Fruit fly (Drosophila melanogaster) whole organism, embryonic: ENCODE results near the gene CG32939.
A peak's percentile ranks its signal among the peaks of the same experiment; 100 is the strongest.

ENCODE experiments used
- ATbp ChIP-seq: fragments of 200-800 bp; sonication (Bioruptor generic); optimal IDR thresholded peaks from 2 replicates; lab custom pipeline; 2017; ENCODE audit warnings: missing biosample characterization, mild to moderate bottlenecking, missing genetic modification characterization, missing genetic modification reagents
- Atf6 ChIP-seq: fragments of 200-800 bp; sonication (Bioruptor generic); IDR thresholded peaks from 2 replicates; pipeline ENCODE4 v1.3.6; 2022; ENCODE audit warnings: missing biosample characterization, missing genetic modification characterization
- CG10209 ChIP-seq: fragments of 200-800 bp; sonication (Bioruptor generic); optimal IDR thresholded peaks from 3 replicates; lab custom pipeline; 2017; ENCODE audit warnings: missing biosample characterization, mild to moderate bottlenecking, missing genetic modification characterization, missing genetic modification reagents
- CG10462 ChIP-seq: fragments of 200-800 bp; sonication (Bioruptor generic); optimal IDR thresholded peaks from 2 replicates; lab custom pipeline; 2016; ENCODE audit warnings: missing biosample characterization, missing genetic modification characterization
- CG11093 ChIP-seq: fragments of 200-800 bp; sonication (Bioruptor generic); IDR thresholded peaks from 3 replicates; pipeline ENCODE4 v1.3.6; 2022; ENCODE audit warnings: missing biosample characterization, missing genetic modification characterization
- CG12942 ChIP-seq: fragments of 200-800 bp; sonication (Bioruptor generic); optimal IDR thresholded peaks from 3 replicates; lab custom pipeline; 2016; ENCODE audit warnings: missing biosample characterization, missing genetic modification characterization
- CG15479 ChIP-seq: fragments of 200-800 bp; sonication (Bioruptor generic); optimal IDR thresholded peaks from 3 replicates; lab custom pipeline; 2019; ENCODE audit warnings: missing biosample characterization, mild to moderate bottlenecking, missing genetic modification characterization, moderate library complexity
- CG15514 ChIP-seq: fragments of 200-800 bp; sonication (Bioruptor generic); optimal IDR thresholded peaks from 3 replicates; lab custom pipeline; 2017; ENCODE audit warnings: missing biosample characterization, missing genetic modification characterization, mild to moderate bottlenecking, moderate library complexity, missing genetic modification reagents
- CG1603 ChIP-seq: fragments of 200-800 bp; sonication (Bioruptor generic); optimal IDR thresholded peaks from 2 replicates; lab custom pipeline; 2019; ENCODE audit warnings: missing biosample characterization, mild to moderate bottlenecking, missing genetic modification characterization, moderate library complexity
- CG17328 ChIP-seq: fragments of 200-800 bp; sonication (Bioruptor generic); IDR thresholded peaks from 2 replicates; pipeline ENCODE4 v1.3.6; 2022; ENCODE audit warnings: missing biosample characterization, missing genetic modification characterization
- CG2116 ChIP-seq: fragments of 200-800 bp; sonication (Bioruptor generic); optimal IDR thresholded peaks from 3 replicates; lab custom pipeline; 2018; ENCODE audit warnings: missing biosample characterization, mild to moderate bottlenecking, missing genetic modification characterization
- CG30020 ChIP-seq: fragments of 200-800 bp; optimal IDR thresholded peaks from 2 replicates; lab custom pipeline; 2019; ENCODE audit warnings: missing biosample characterization, mild to moderate bottlenecking, missing genetic modification characterization, moderate library complexity
- CG30403 ChIP-seq: fragments of 200-800 bp; sonication (Bioruptor generic); optimal IDR thresholded peaks from 3 replicates; lab custom pipeline; 2016; ENCODE audit warnings: missing biosample characterization, missing genetic modification characterization
- CG3065 ChIP-seq: fragments of 200-800 bp; sonication (Bioruptor generic); optimal IDR thresholded peaks from 2 replicates; lab custom pipeline; 2016; ENCODE audit warnings: missing biosample characterization, missing genetic modification characterization
- CG31441 ChIP-seq: fragments of 200-800 bp; sonication (Bioruptor generic); IDR thresholded peaks from 2 replicates; pipeline ENCODE4 v1.3.6; 2022; ENCODE audit warnings: missing biosample characterization, missing genetic modification characterization
- CG4328 ChIP-seq: fragments of 200-800 bp; sonication (Bioruptor generic); optimal IDR thresholded peaks from 3 replicates; lab custom pipeline; 2017; ENCODE audit warnings: missing biosample characterization, missing genetic modification reagents, missing genetic modification characterization
- CG8359 ChIP-seq: fragments of 200-800 bp; sonication (Bioruptor generic); optimal IDR thresholded peaks from 2 replicates; lab custom pipeline; 2017; ENCODE audit warnings: missing biosample characterization, mild to moderate bottlenecking, missing genetic modification characterization, borderline replicate concordance
- CG9437 ChIP-seq: fragments of 200-800 bp; sonication (Bioruptor generic); optimal IDR thresholded peaks from 2 replicates; lab custom pipeline; 2018; ENCODE audit warnings: missing biosample characterization, mild to moderate bottlenecking, missing genetic modification characterization
- CoRest ChIP-seq: fragments of 200-800 bp; sonication (Bioruptor generic); optimal IDR thresholded peaks from 3 replicates; lab custom pipeline; 2018; ENCODE audit warnings: missing biosample characterization, mild to moderate bottlenecking, missing genetic modification characterization, moderate library complexity
- Deaf1 ChIP-seq: fragments of 200-800 bp; optimal IDR thresholded peaks from 3 replicates; lab custom pipeline; 2019; ENCODE audit warnings: missing biosample characterization, mild to moderate bottlenecking, missing genetic modification characterization, moderate library complexity
- E2f1 ChIP-seq: fragments of 200-800 bp; sonication (Bioruptor generic); IDR thresholded peaks from 2 replicates; pipeline ENCODE4 v1.3.6; 2022; ENCODE audit warnings: missing biosample characterization, missing genetic modification characterization
- Ets65A ChIP-seq: fragments of 200-800 bp; sonication (Bioruptor generic); peaks from one replicate; lab custom pipeline; 2016; ENCODE audit warnings: missing biosample characterization, missing genetic modification characterization
- Fer2 ChIP-seq: fragments of 200-800 bp; sonication (Bioruptor generic); optimal IDR thresholded peaks from 2 replicates; lab custom pipeline; 2018; ENCODE audit warnings: missing biosample characterization, mild to moderate bottlenecking, missing genetic modification characterization, moderate library complexity
- Gsc ChIP-seq: fragments of 200-800 bp; sonication (Bioruptor generic); IDR thresholded peaks from 2 replicates; pipeline ENCODE4 v1.3.6; 2022; ENCODE audit warnings: missing biosample characterization, missing genetic modification characterization
- Gug ChIP-seq: fragments of 200-800 bp; sonication (Bioruptor generic); IDR thresholded peaks from 4 replicates; pipeline ENCODE4 v1.3.6; 2022; ENCODE audit warnings: missing biosample characterization, missing genetic modification characterization
- Lpt ChIP-seq: fragments of >200 bp; optimal IDR thresholded peaks from 2 replicates; lab custom pipeline; 2018; ENCODE audit warnings: missing biosample characterization, missing genetic modification characterization
- MTF-1 ChIP-seq: fragments of 200-800 bp; sonication (Bioruptor generic); optimal IDR thresholded peaks from 2 replicates; lab custom pipeline; 2018; ENCODE audit warnings: missing biosample characterization, mild to moderate bottlenecking, missing genetic modification characterization, borderline replicate concordance
- Meics ChIP-seq: fragments of 200-800 bp; sonication (Bioruptor generic); optimal IDR thresholded peaks from 2 replicates; lab custom pipeline; 2017; ENCODE audit warnings: missing biosample characterization, mild to moderate bottlenecking, missing genetic modification characterization
- Oli ChIP-seq: fragments of 200-800 bp; sonication (Bioruptor generic); optimal IDR thresholded peaks from 2 replicates; lab custom pipeline; 2018; ENCODE audit warnings: missing biosample characterization, mild to moderate bottlenecking, missing genetic modification characterization, moderate library complexity
- Xrp1 ChIP-seq: fragments of 200-800 bp; sonication (Bioruptor generic); IDR thresholded peaks from 2 replicates; pipeline ENCODE4 v1.3.6; 2022; ENCODE audit warnings: missing biosample characterization, missing genetic modification characterization
- YL-1 ChIP-seq: fragments of 200-800 bp; sonication (Bioruptor generic); optimal IDR thresholded peaks from 3 replicates; lab custom pipeline; 2017; ENCODE audit warnings: missing biosample characterization, mild to moderate bottlenecking, missing genetic modification characterization
- al ChIP-seq: fragments of 200-800 bp; sonication (Bioruptor generic); IDR thresholded peaks from 2 replicates; pipeline ENCODE4 v1.3.6; 2022; ENCODE audit warnings: missing biosample characterization, missing genetic modification characterization
- bigmax ChIP-seq: fragments of 200-800 bp; sonication (Bioruptor generic); optimal IDR thresholded peaks from 2 replicates; lab custom pipeline; 2018; ENCODE audit warnings: missing biosample characterization, mild to moderate bottlenecking, missing genetic modification characterization
- br ChIP-seq: fragments of >200 bp; optimal IDR thresholded peaks from 2 replicates; lab custom pipeline; 2017
- bsh ChIP-seq, 2 experiments: fragments of 200-800 bp; sonication (Bioruptor generic); optimal IDR thresholded peaks; 2 replicates each; lab custom pipeline; 2017 to 2018; ENCODE audit warnings: mild to moderate bottlenecking in 2 of 2, missing biosample characterization in 2 of 2, missing genetic modification characterization in 2 of 2, moderate library complexity in 1 of 2
- cas ChIP-seq: fragments of 200-800 bp; sonication (Bioruptor generic); IDR thresholded peaks from 2 replicates; pipeline ENCODE4 v1.3.6; 2022; ENCODE audit warnings: missing biosample characterization, missing genetic modification characterization
- caup ChIP-seq: fragments of 200-800 bp; sonication (Bioruptor generic); optimal IDR thresholded peaks from 3 replicates; lab custom pipeline; 2017; ENCODE audit warnings: missing biosample characterization, mild to moderate bottlenecking, missing genetic modification characterization, moderate library complexity; ENCODE audit not compliant: severe bottlenecking
- dimm ChIP-seq: fragments of 200-800 bp; sonication (Bioruptor generic); IDR thresholded peaks from 2 replicates; pipeline ENCODE4 v1.3.6; 2022; ENCODE audit warnings: missing biosample characterization, missing genetic modification characterization
- dm ChIP-seq: fragments of 200-800 bp; sonication (Bioruptor generic); optimal IDR thresholded peaks from 3 replicates; lab custom pipeline; 2016; ENCODE audit warnings: missing biosample characterization, missing genetic modification characterization
- ewg ChIP-seq: fragments of 200-800 bp; sonication (Bioruptor generic); optimal IDR thresholded peaks from 3 replicates; lab custom pipeline; 2017; ENCODE audit warnings: mild to moderate bottlenecking, missing biosample characterization, missing genetic modification reagents, missing genetic modification characterization
- ftz-f1 ChIP-seq: fragments of 200-800 bp; sonication (Bioruptor generic); optimal IDR thresholded peaks from 2 replicates; lab custom pipeline; 2016; ENCODE audit warnings: missing biosample characterization, missing genetic modification characterization
- onecut ChIP-seq: fragments of 200-800 bp; sonication (Bioruptor generic); IDR thresholded peaks from 2 replicates; pipeline ENCODE4 v1.3.6; 2022; ENCODE audit warnings: missing biosample characterization, missing genetic modification characterization
- otp ChIP-seq: fragments of 200-800 bp; sonication (Bioruptor generic); IDR thresholded peaks from 3 replicates; pipeline ENCODE4, ENCODE4 v1.3.6; 2022; ENCODE audit warnings: missing biosample characterization, missing genetic modification characterization
- pb ChIP-seq: fragments of 200-800 bp; sonication (Bioruptor generic); optimal IDR thresholded peaks from 3 replicates; lab custom pipeline; 2016; ENCODE audit warnings: missing biosample characterization, missing genetic modification characterization
- run ChIP-seq: fragments of 200-800 bp; sonication (Bioruptor generic); optimal IDR thresholded peaks from 3 replicates; lab custom pipeline; 2018; ENCODE audit warnings: missing biosample characterization, mild to moderate bottlenecking, missing genetic modification characterization
- sens-2 ChIP-seq: fragments of 200-800 bp; sonication (Bioruptor generic); IDR thresholded peaks from 2 replicates; pipeline ENCODE4 v1.3.6; 2022; ENCODE audit warnings: missing biosample characterization, missing genetic modification characterization
- seq ChIP-seq: fragments of 200-800 bp; sonication (Bioruptor generic); IDR thresholded peaks from 2 replicates; pipeline ENCODE4 v1.3.6; 2022; ENCODE audit warnings: missing biosample characterization, missing genetic modification characterization
- slbo ChIP-seq: fragments of 200-800 bp; sonication (Bioruptor generic); IDR thresholded peaks from 2 replicates; pipeline ENCODE4 v1.3.6; 2022; ENCODE audit warnings: missing biosample characterization, missing genetic modification characterization
- ssp ChIP-seq: fragments of 200-800 bp; sonication (Bioruptor generic); IDR thresholded peaks from 2 replicates; pipeline ENCODE4 v1.3.6; 2022; ENCODE audit warnings: missing biosample characterization, missing genetic modification characterization
- ttk ChIP-seq: fragments of 200-800 bp; sonication (Bioruptor generic); IDR thresholded peaks from 2 replicates; pipeline ENCODE4 v2.1.2; 2022; ENCODE audit warnings: missing biosample characterization, missing genetic modification characterization
- zfh1 ChIP-seq: fragments of 200-800 bp; sonication (Bioruptor generic); IDR thresholded peaks from 3 replicates; pipeline ENCODE4 v1.3.6; 2022; ENCODE audit warnings: missing biosample characterization, missing genetic modification characterization
- zfh2 ChIP-seq: fragments of 200-800 bp; sonication (Bioruptor generic); optimal IDR thresholded peaks from 2 replicates; lab custom pipeline; 2016; ENCODE audit warnings: missing biosample characterization, missing genetic modification characterization

CG32939 gene

dm6 chr3R:9702567-9702966 is 9.7 kb downstream of the CG32939 start (continued):
- no peak for TF ChIP-seq al (GFP tag; lab: Robert Waterston, UW)
- peak; percentile 78 for TF ChIP-seq CG9437
- peak; percentile 17 for TF ChIP-seq CG30020 (tag; lab: Kevin White, UChicago)
- TF ChIP-seq CG8359 (GFP tag; lab: Kevin White, UChicago): peak; percentile 62
- peak; percentile 77 for TF ChIP-seq Gug (GFP tag; lab: Robert Waterston, UW)
- TF ChIP-seq Atf6 (GFP tag; lab: Robert Waterston, UW): no peak
- peak; percentile 66 for TF ChIP-seq CG2116 (GFP tag; lab: Kevin White, UChicago)
- no peak for TF ChIP-seq sens-2 (GFP tag; lab: Robert Waterston, UW)
- TF ChIP-seq ATbp: peak; percentile 89
- TF ChIP-seq cas (GFP tag; lab: Robert Waterston, UW): no peak
- TF ChIP-seq CG1603 (tag; lab: Kevin White, UChicago): peak; percentile 89
- peak; percentile 89 for TF ChIP-seq Meics (GFP tag; lab: Kevin White, UChicago)
- peak; percentile 55 for TF ChIP-seq CG4328
- peak; percentile 88 for TF ChIP-seq CG30403 (GFP tag; lab: Kevin White, UChicago)
- TF ChIP-seq CG10209: peak; percentile 92
- TF ChIP-seq run (tag; lab: Kevin White, UChicago): peak; percentile 87
- peak in 1 of 2 experiments; percentile 90 for TF ChIP-seq bsh (GFP tag; optimal IDR thresholded peaks at IDR 0.05; lab: Kevin White, UChicago)
- no peak for TF ChIP-seq Xrp1 (GFP tag; lab: Robert Waterston, UW)
- no peak for TF ChIP-seq otp (GFP tag; lab: Robert Waterston, UW)
- TF ChIP-seq CG15514 (GFP tag; lab: Kevin White, UChicago): peak; percentile 87
- no peak for TF ChIP-seq seq (GFP tag; lab: Robert Waterston, UW)
- no peak for TF ChIP-seq E2f1
- TF ChIP-seq CG31441: no peak
- no peak for TF ChIP-seq zfh1 (GFP tag; lab: Robert Waterston, UW)
- TF ChIP-seq Lpt (GFP tag; lab: Kevin White, UChicago): no peak
- TF ChIP-seq Fer2 (tag; lab: Kevin White, UChicago): peak; percentile 51
- TF ChIP-seq caup (GFP tag; lab: Kevin White, UChicago): peak; percentile 87
- no peak for TF ChIP-seq ftz-f1 (GFP tag; lab: Kevin White, UChicago)
- peak; percentile 80 for TF ChIP-seq ewg (GFP tag; lab: Kevin White, UChicago)
- TF ChIP-seq br (lab: Kevin White, UChicago): no peak
- peak; percentile 93 for TF ChIP-seq Oli (tag; lab: Kevin White, UChicago)
- peak; percentile 82; the same call in 2 of the 3 replicates for TF ChIP-seq CG11093 (GFP tag; lab: Robert Waterston, UW)
- peak; percentile 78 for TF ChIP-seq MTF-1 (GFP tag; lab: Kevin White, UChicago)
- peak; percentile 69 for TF ChIP-seq CG3065 (GFP tag; lab: Kevin White, UChicago)
- TF ChIP-seq slbo (GFP tag; lab: Robert Waterston, UW): no peak
- no peak for TF ChIP-seq CG17328 (GFP tag; lab: Robert Waterston, UW)
- TF ChIP-seq CoRest (tag; lab: Kevin White, UChicago): peak; percentile 90
- peak; percentile 70 for TF ChIP-seq CG10462 (GFP tag; lab: Kevin White, UChicago)
- peak; percentile 76 for TF ChIP-seq CG12942 (GFP tag; lab: Kevin White, UChicago)
- peak; percentile 95 for TF ChIP-seq Ets65A
- TF ChIP-seq pb (GFP tag; lab: Kevin White, UChicago): peak; percentile 58
- no peak for TF ChIP-seq dimm (GFP tag; lab: Robert Waterston, UW)
- TF ChIP-seq YL-1 (GFP tag; lab: Kevin White, UChicago): peak; percentile 75
- TF ChIP-seq ssp (GFP tag; lab: Robert Waterston, UW): no peak
- TF ChIP-seq CG15479 (GFP tag; lab: Kevin White, UChicago): peak; percentile 58
- no peak for TF ChIP-seq ttk
- peak; percentile 67 for TF ChIP-seq dm (GFP tag; lab: Kevin White, UChicago)
- TF ChIP-seq onecut (GFP tag; lab: Robert Waterston, UW): peak; percentile 84
- TF ChIP-seq Gsc (GFP tag; lab: Robert Waterston, UW): no peak
- TF ChIP-seq zfh2 (GFP tag; lab: Kevin White, UChicago): peak; percentile 77
- peak; percentile 57 for TF ChIP-seq bigmax (GFP tag; lab: Kevin White, UChicago)
- TF ChIP-seq Deaf1: peak; percentile 67
